Fruit fly (Drosophila melanogaster) Kc167 (cell line): ENCODE results near the gene CG15625.

Experiments
- Myc ChIP-seq: fragments of >200 bp; optimal IDR thresholded peaks from 2 replicates; lab custom pipeline; 2017; ENCODE audit warnings: missing external identifiers
- Sin3A ChIP-seq: fragments of >200 bp; optimal IDR thresholded peaks from 2 replicates; lab custom pipeline; 2018; ENCODE audit warnings: missing external identifiers
- h ChIP-seq: fragments of >200 bp; optimal IDR thresholded peaks from 3 replicates; lab custom pipeline; 2018; ENCODE audit warnings: missing external identifiers
- insv ChIP-seq: fragments of >200 bp; optimal IDR thresholded peaks from 3 replicates; lab custom pipeline; 2018; ENCODE audit warnings: missing external identifiers
- psq ChIP-seq: fragments of >200 bp; optimal IDR thresholded peaks from 2 replicates; lab custom pipeline; 2017; ENCODE audit warnings: missing external identifiers
- ttk ChIP-seq: sonication (Bioruptor generic); optimal IDR thresholded peaks from 2 replicates; lab custom pipeline; 2017; ENCODE audit warnings: missing external identifiers

Gene CG15625

dm6 chr2L:4883023-4883392, 6.8 kb upstream of the CG15625 start, which contains the start of the genes Cf2 and CG3008:
Cf2 (minus strand) TSS chr2L:4883107.
CG3008 (plus strand) TSS chr2L:4883298.
- no peak for TF ChIP-seq insv (lab: Kevin White, UChicago)
- TF ChIP-seq psq = no peak
- no peak for TF ChIP-seq ttk (lab: Kevin White, UChicago)
- TF ChIP-seq Myc (lab: Kevin White, UChicago) = no peak
- no peak for TF ChIP-seq Sin3A (lab: Kevin White, UChicago)
- no peak for TF ChIP-seq h (lab: Kevin White, UChicago)

dm6 chr2L:4886132-4886531, 3.7 kb upstream of the CG15625 start:
- TF ChIP-seq Myc (lab: Kevin White, UChicago) = no peak
- no peak for TF ChIP-seq h (lab: Kevin White, UChicago)
- no peak for TF ChIP-seq insv (lab: Kevin White, UChicago)
- TF ChIP-seq psq = no peak
- no peak for TF ChIP-seq Sin3A (lab: Kevin White, UChicago)
- no peak for TF ChIP-seq ttk (lab: Kevin White, UChicago)

dm6 chr2L:4886645-4887044, 3.1 kb upstream of the CG15625 start:
- no peak for TF ChIP-seq h (lab: Kevin White, UChicago)
- no peak for TF ChIP-seq Sin3A (lab: Kevin White, UChicago)
- TF ChIP-seq ttk (lab: Kevin White, UChicago) = no peak
- TF ChIP-seq psq = no peak
- no peak for TF ChIP-seq Myc (lab: Kevin White, UChicago)
- no peak for TF ChIP-seq insv (lab: Kevin White, UChicago)

- TF ChIP-seq Sin3A (lab: Kevin White, UChicago) (no peak), Myc (lab: Kevin White, UChicago) (no peak), ttk (lab: Kevin White, UChicago) (no peak), insv (lab: Kevin White, UChicago) (no peak), h (lab: Kevin White, UChicago) (no peak), psq (no peak)
Measured at dm6 chr2L:4887382-4888219, 2.2 kb upstream of the CG15625 start.

- TF ChIP-seq psq = no peak
- no peak for TF ChIP-seq Myc (lab: Kevin White, UChicago)
- no peak for TF ChIP-seq h (lab: Kevin White, UChicago)
- no peak for TF ChIP-seq insv (lab: Kevin White, UChicago)
Measured at dm6 chr2L:4888541-4888940, 1.3 kb upstream of the CG15625 start.

- TF ChIP-seq ttk (lab: Kevin White, UChicago) (no peak), insv (lab: Kevin White, UChicago) (no peak), psq (no peak)
Measured at dm6 chr2L:4891914-4892469, 2.2 kb downstream of the CG15625 start, which contains the start of gene CG3036. CG3036 (plus strand) TSS chr2L:4892112.

dm6 chr2L:4893612-4894011, 3.8 kb downstream of the CG15625 start:
- TF ChIP-seq insv (lab: Kevin White, UChicago) (no peak), Myc (lab: Kevin White, UChicago) (no peak), Sin3A (lab: Kevin White, UChicago) (no peak), ttk (lab: Kevin White, UChicago) (no peak), psq (no peak), h (lab: Kevin White, UChicago) (no peak)

dm6 chr2L:4895902-4896301, 6.1 kb downstream of the CG15625 start:
- no peak for TF ChIP-seq psq
- no peak for TF ChIP-seq Sin3A (lab: Kevin White, UChicago)
- TF ChIP-seq insv (lab: Kevin White, UChicago) = no peak
- no peak for TF ChIP-seq h (lab: Kevin White, UChicago)
- TF ChIP-seq ttk (lab: Kevin White, UChicago) = no peak
- TF ChIP-seq Myc (lab: Kevin White, UChicago) = no peak

- TF ChIP-seq Myc (lab: Kevin White, UChicago) = no peak
- no peak for TF ChIP-seq insv (lab: Kevin White, UChicago)
- TF ChIP-seq h (lab: Kevin White, UChicago) = no peak
- no peak for TF ChIP-seq ttk (lab: Kevin White, UChicago)
- no peak for TF ChIP-seq psq
- TF ChIP-seq Sin3A (lab: Kevin White, UChicago) = no peak
Measured at dm6 chr2L:4896484-4897205, 6.8 kb downstream of the CG15625 start.

dm6 chr2L:4898165-4898564, 8.4 kb downstream of the CG15625 start:
- TF ChIP-seq ttk (lab: Kevin White, UChicago) (no peak), insv (lab: Kevin White, UChicago) (no peak), psq (no peak), Myc (lab: Kevin White, UChicago) (no peak), Sin3A (lab: Kevin White, UChicago) (no peak), h (lab: Kevin White, UChicago) (no peak)
